Worm (Caenorhabditis elegans) whole organism, L3 larva: Measurements from ENCODE around the gene acbp-8.
"Not testable (repeated sequence)": the region's sequence is repeated elsewhere in the genome, so short reads cannot be mapped to it uniquely, and the experiment has no call there.

Source experiments
- R02D3.7 ChIP-seq: fragments of 150-350 bp; optimal IDR thresholded peaks from 2 replicates; lab custom pipeline; 2014; ENCODE audit warnings: missing biosample characterization, missing genetic modification characterization
- ZK546.5 ChIP-seq: sonication (generic microtip); optimal IDR thresholded peaks from 2 replicates; lab custom pipeline; 2017; ENCODE audit warnings: missing biosample characterization, missing genetic modification characterization
- ama-1 ChIP-seq: fragments of 150-350 bp; optimal IDR thresholded peaks from 2 replicates; lab custom pipeline; 2018
- ceh-16 ChIP-seq: sonication (generic microtip); optimal IDR thresholded peaks from 2 replicates; lab custom pipeline; 2017; ENCODE audit warnings: missing biosample characterization, missing genetic modification characterization
- ceh-28 ChIP-seq: fragments of 150-350 bp; optimal IDR thresholded peaks from 2 replicates; lab custom pipeline; 2014; ENCODE audit warnings: missing biosample characterization, missing genetic modification reagents, missing genetic modification characterization
- ceh-82 ChIP-seq: fragments of 150-350 bp; optimal IDR thresholded peaks from 2 replicates; lab custom pipeline; 2014; ENCODE audit warnings: missing biosample characterization, missing genetic modification characterization
- ceh-9 ChIP-seq: sonication (generic microtip); optimal IDR thresholded peaks from 2 replicates; lab custom pipeline; 2018; ENCODE audit warnings: missing biosample characterization, missing genetic modification characterization
- egl-27 ChIP-seq: sonication (generic microtip); optimal IDR thresholded peaks from 4 replicates; lab custom pipeline; 2017; ENCODE audit warnings: missing biosample characterization, missing genetic modification reagents, missing genetic modification characterization
- egl-5 ChIP-seq: fragments of 150-350 bp; optimal IDR thresholded peaks from 2 replicates; lab custom pipeline; 2017; ENCODE audit warnings: missing biosample characterization, missing genetic modification reagents, missing genetic modification characterization, inconsistent platforms
- elt-1 ChIP-seq: fragments of 150-350 bp; optimal IDR thresholded peaks from 2 replicates; lab custom pipeline; 2014; ENCODE audit warnings: missing biosample characterization, missing genetic modification characterization
- elt-2 ChIP-seq: sonication (generic microtip); optimal IDR thresholded peaks from 2 replicates; lab custom pipeline; 2016; ENCODE audit warnings: missing genetic modification reagents, mild to moderate bottlenecking, missing genetic modification characterization, missing compliant biosample characterization
- eor-1 ChIP-seq, 2 experiments: fragments of 150-350 bp; optimal IDR thresholded peaks; 2 replicates each; lab custom pipeline; 2014 to 2018; ENCODE audit warnings: missing biosample characterization in 2 of 2, missing genetic modification characterization in 2 of 2
- fkh-10 ChIP-seq: sonication (generic microtip); optimal IDR thresholded peaks from 2 replicates; lab custom pipeline; 2017; ENCODE audit warnings: missing biosample characterization, missing genetic modification reagents, missing genetic modification characterization
- fkh-2 ChIP-seq: fragments of 150-350 bp; optimal IDR thresholded peaks from 2 replicates; lab custom pipeline; 2014; ENCODE audit warnings: missing biosample characterization, missing genetic modification reagents, missing genetic modification characterization
- fos-1 ChIP-seq: fragments of 150-350 bp; optimal IDR thresholded peaks from 2 replicates; lab custom pipeline; 2014; ENCODE audit warnings: missing biosample characterization, missing genetic modification characterization
- hmg-11 ChIP-seq: sonication (generic microtip); optimal IDR thresholded peaks from 2 replicates; lab custom pipeline; 2016; ENCODE audit warnings: missing genetic modification characterization, missing compliant biosample characterization
- jun-1 ChIP-seq: fragments of 150-350 bp; optimal IDR thresholded peaks from 2 replicates; lab custom pipeline; 2014; ENCODE audit warnings: missing biosample characterization, missing genetic modification reagents, missing genetic modification characterization
- lin-15B ChIP-seq: fragments of 150-350 bp; optimal IDR thresholded peaks from 2 replicates; lab custom pipeline; 2014; ENCODE audit warnings: missing biosample characterization, missing genetic modification characterization
- mml-1 ChIP-seq: fragments of 150-350 bp; sonication (generic microtip); optimal IDR thresholded peaks from 3 replicates; lab custom pipeline; 2014; ENCODE audit warnings: missing biosample characterization, missing genetic modification characterization
- nfya-1 ChIP-seq: sonication (generic microtip); optimal IDR thresholded peaks from 2 replicates; lab custom pipeline; 2017; ENCODE audit warnings: missing genetic modification characterization, mild to moderate bottlenecking, missing compliant biosample characterization, antibody characterized with exemption, moderate library complexity; ENCODE audit not compliant: insufficient read depth
- nhr-11 ChIP-seq: fragments of 150-350 bp; optimal IDR thresholded peaks from 2 replicates; lab custom pipeline; 2014; ENCODE audit warnings: missing biosample characterization, missing genetic modification characterization
- nhr-12 ChIP-seq: fragments of 150-350 bp; optimal IDR thresholded peaks from 2 replicates; lab custom pipeline; 2014; ENCODE audit warnings: missing biosample characterization, missing genetic modification characterization
- nhr-23 ChIP-seq: fragments of 150-350 bp; optimal IDR thresholded peaks from 2 replicates; lab custom pipeline; 2014; ENCODE audit warnings: missing biosample characterization, missing genetic modification reagents, missing genetic modification characterization
- nhr-237 ChIP-seq: fragments of 150-350 bp; optimal IDR thresholded peaks from 2 replicates; lab custom pipeline; 2014; ENCODE audit warnings: missing biosample characterization, missing genetic modification characterization
- nhr-25 ChIP-seq: sonication (generic microtip); optimal IDR thresholded peaks from 2 replicates; lab custom pipeline; 2017; ENCODE audit warnings: missing biosample characterization, missing genetic modification characterization
- nhr-28 ChIP-seq: fragments of 150-350 bp; optimal IDR thresholded peaks from 2 replicates; lab custom pipeline; 2014; ENCODE audit warnings: missing biosample characterization, missing genetic modification characterization
- nhr-43 ChIP-seq: sonication (generic microtip); optimal IDR thresholded peaks from 2 replicates; lab custom pipeline; 2016; ENCODE audit warnings: mild to moderate bottlenecking, missing genetic modification characterization, missing compliant biosample characterization; ENCODE audit not compliant: poor library complexity, severe bottlenecking
- nhr-67 ChIP-seq: fragments of 150-350 bp; optimal IDR thresholded peaks from 2 replicates; lab custom pipeline; 2014; ENCODE audit warnings: missing biosample characterization, missing genetic modification characterization
- nhr-76 ChIP-seq: fragments of 150-350 bp; sonication (generic microtip); optimal IDR thresholded peaks from 5 replicates; lab custom pipeline; 2014; ENCODE audit warnings: missing biosample characterization, missing genetic modification characterization
- nhr-77 ChIP-seq: fragments of 150-350 bp; optimal IDR thresholded peaks from 2 replicates; lab custom pipeline; 2014; ENCODE audit warnings: missing biosample characterization, missing genetic modification characterization
- pqm-1 ChIP-seq: fragments of 150-350 bp; optimal IDR thresholded peaks from 2 replicates; lab custom pipeline; 2017; ENCODE audit warnings: missing biosample characterization, missing genetic modification characterization, inconsistent platforms
- snpc-4 ChIP-seq: fragments of 150-350 bp; optimal IDR thresholded peaks from 2 replicates; lab custom pipeline; 2014; ENCODE audit warnings: missing biosample characterization, missing genetic modification characterization
- tbx-2 ChIP-seq: sonication (generic microtip); optimal IDR thresholded peaks from 2 replicates; lab custom pipeline; 2016; ENCODE audit warnings: mild to moderate bottlenecking, missing genetic modification characterization, missing compliant biosample characterization
- unc-39 ChIP-seq: sonication (generic microtip); optimal IDR thresholded peaks from 4 replicates; lab custom pipeline; 2017; ENCODE audit warnings: missing biosample characterization, missing genetic modification characterization
- zag-1 ChIP-seq: fragments of 150-350 bp; optimal IDR thresholded peaks from 2 replicates; lab custom pipeline; 2014; ENCODE audit warnings: missing biosample characterization, missing genetic modification characterization
- ztf-11 ChIP-seq: fragments of 150-350 bp; optimal IDR thresholded peaks from 2 replicates; lab custom pipeline; 2014; ENCODE audit warnings: missing biosample characterization, missing genetic modification characterization
- ztf-4 ChIP-seq: fragments of 150-350 bp; optimal IDR thresholded peaks from 2 replicates; lab custom pipeline; 2014; ENCODE audit warnings: missing biosample characterization, missing genetic modification characterization

acbp-8 gene

DNA sequence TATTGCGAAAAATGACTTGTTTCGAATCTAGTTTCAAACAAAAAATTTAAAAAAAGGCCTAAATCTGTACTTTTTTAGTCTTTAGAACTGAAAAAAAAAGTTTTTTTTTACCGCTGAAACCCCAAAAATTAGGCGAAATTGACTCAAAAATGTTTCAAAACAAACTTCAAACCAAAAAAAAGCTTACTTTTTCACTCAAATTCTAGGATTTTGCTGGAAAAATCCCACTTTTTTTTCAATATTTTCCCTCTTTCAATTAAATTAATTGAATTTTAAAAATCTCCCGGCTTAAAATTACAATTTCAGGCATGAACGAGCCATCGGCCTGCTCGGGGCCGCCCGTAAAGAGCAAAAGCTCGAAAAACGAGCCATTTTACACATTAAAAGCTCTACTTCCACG is 31.1 kb upstream of the acbp-8 start, which contains the start of gene mdt-19:
Gene mdt-19 (plus strand): TSS at position 301 of the 400 bp plus-strand sequence.
- TF ChIP-seq ama-1: no peak
- TF ChIP-seq fkh-2: no peak
- no peak for TF ChIP-seq jun-1 (tag; lab: Kevin White, UChicago)
- no peak for TF ChIP-seq egl-27 (tag; lab: Kevin White, UChicago)
- no peak for TF ChIP-seq hmg-11 (tag; lab: Kevin White, UChicago)
- no peak for TF ChIP-seq R02D3.7 (tag; lab: Kevin White, UChicago)
- no peak for TF ChIP-seq egl-5 (tag; lab: Kevin White, UChicago)
- no peak for TF ChIP-seq mml-1
- no peak for TF ChIP-seq pqm-1 (tag; lab: Kevin White, UChicago)
- TF ChIP-seq ceh-82 (tag; lab: Kevin White, UChicago): no peak
- TF ChIP-seq ceh-9 (tag; lab: Kevin White, UChicago): no peak
- no peak for TF ChIP-seq nhr-28 (tag; lab: Kevin White, UChicago)
- no peak for TF ChIP-seq zag-1 (tag; lab: Kevin White, UChicago)
- no peak for TF ChIP-seq fos-1 (tag; lab: Kevin White, UChicago)
- TF ChIP-seq nhr-77 (tag; lab: Kevin White, UChicago): no peak

DNA sequence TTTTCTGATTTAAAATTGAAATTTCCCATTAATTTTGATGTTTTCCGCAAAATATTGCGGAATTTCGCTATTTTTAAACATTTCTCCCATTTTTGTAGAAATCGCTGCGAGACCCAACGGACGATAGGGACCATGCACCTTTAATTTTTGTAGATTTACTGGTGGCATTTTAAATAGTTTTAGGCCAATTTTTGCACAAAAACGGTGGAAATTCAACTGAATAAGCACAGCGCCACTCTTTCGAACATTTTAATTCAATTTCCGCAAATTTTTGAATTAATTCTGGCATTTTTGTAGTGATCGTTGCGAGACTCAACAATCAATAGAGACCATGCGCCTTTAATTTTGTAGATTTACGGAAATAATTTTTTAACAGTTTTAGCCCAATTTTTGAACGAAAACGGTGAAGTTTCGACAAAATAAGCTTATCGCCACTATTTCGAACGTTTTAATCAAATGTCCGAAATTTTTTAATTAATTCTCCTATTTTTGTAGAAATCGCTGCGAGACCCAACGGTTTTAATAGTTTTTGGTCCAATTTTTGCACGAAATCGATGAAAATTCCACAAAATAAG is 30.2 kb upstream of the acbp-8 start:
- TF ChIP-seq ama-1: no peak
- no peak for TF ChIP-seq ceh-28 (tag; lab: Kevin White, UChicago)
- no peak for TF ChIP-seq ceh-16
- TF ChIP-seq tbx-2 (tag; lab: Kevin White, UChicago): no peak
- TF ChIP-seq nhr-12: no peak
- no peak for TF ChIP-seq nhr-237
- TF ChIP-seq elt-2: no peak
- no peak for TF ChIP-seq elt-1
- TF ChIP-seq eor-1 (tag; optimal IDR thresholded peaks at IDR 0.05; lab: Kevin White, UChicago): no peak
- TF ChIP-seq nhr-25 (tag; lab: Kevin White, UChicago): no peak
- TF ChIP-seq nhr-28 (tag; lab: Kevin White, UChicago): no peak
- TF ChIP-seq nhr-67: no peak
- no peak for TF ChIP-seq egl-5 (tag; lab: Kevin White, UChicago)
- TF ChIP-seq pqm-1 (tag; lab: Kevin White, UChicago): no peak
- TF ChIP-seq fkh-10 (GFP tag; lab: Kevin White, UChicago): no peak
- no peak for TF ChIP-seq nhr-77 (tag; lab: Kevin White, UChicago)
- TF ChIP-seq ztf-11: no peak
- no peak for TF ChIP-seq nhr-23
- TF ChIP-seq snpc-4 (tag; lab: Kevin White, UChicago): no peak
- no peak for TF ChIP-seq lin-15B (tag; lab: Kevin White, UChicago)

DNA sequence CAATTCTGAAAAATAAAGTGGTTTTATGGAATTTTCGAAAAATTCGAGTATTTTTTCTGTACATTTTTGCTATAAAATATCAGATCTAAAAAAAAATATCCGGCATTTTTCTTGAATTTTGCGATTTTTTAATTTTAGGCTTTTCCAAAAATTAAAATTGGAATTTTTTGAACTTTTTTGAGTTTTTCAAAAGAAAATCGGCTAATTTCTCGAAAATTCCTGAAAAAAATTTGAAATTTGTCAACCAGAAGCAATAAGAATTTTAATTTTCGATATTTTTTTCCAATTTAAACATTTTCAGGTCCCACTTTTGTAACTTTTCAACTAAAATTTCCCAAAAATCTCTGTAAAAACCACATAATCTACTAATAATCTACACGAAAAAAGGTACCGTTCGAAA is 25.1 kb upstream of the acbp-8 start, which contains the start of gene Y71H2B.11:
Gene Y71H2B.11 (plus strand): TSS at position 301 of the 400 bp plus-strand sequence.
- TF ChIP-seq ceh-16 (no peak), nhr-28 (tag; lab: Kevin White, UChicago) (no peak), elt-1 (no peak), mml-1 (no peak), egl-27 (tag; lab: Kevin White, UChicago) (no peak), ceh-9 (tag; lab: Kevin White, UChicago) (no peak), nhr-76 (tag; lab: Kevin White, UChicago) (no peak), ZK546.5 (tag; lab: Kevin White, UChicago) (no peak), nhr-67 (no peak), unc-39 (tag; lab: Kevin White, UChicago) (no peak), nhr-11 (tag; lab: Kevin White, UChicago) (no peak), nhr-43 (tag; lab: Kevin White, UChicago) (no peak), nfya-1 (tag; lab: Kevin White, UChicago) (no peak)
- TF ChIP-seq, all 47 proteins: peak for 0

DNA sequence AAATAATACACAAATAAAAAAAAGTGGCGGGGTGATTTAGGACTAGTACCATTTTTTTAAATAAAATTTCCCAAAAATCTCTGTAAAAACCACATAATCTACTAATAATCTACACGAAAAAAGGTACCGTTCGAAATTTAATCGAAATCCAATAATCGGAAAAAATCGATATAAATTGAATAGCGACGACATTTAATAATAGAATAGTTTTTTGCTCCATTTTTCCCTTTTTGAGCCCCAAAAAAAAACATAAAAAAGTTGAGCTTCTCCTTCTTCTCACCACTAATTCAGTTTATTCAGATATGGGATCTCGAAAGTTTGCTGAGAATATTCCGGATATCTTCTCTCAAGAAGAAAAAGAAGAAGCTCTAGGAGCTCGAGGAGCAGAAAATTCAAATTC is 21.1 kb upstream of the acbp-8 start, which contains the start of gene Y71H2B.5:
Gene Y71H2B.5 (plus strand): TSS at position 301 of the 400 bp plus-strand sequence.
- TF ChIP-seq tbx-2 (tag; lab: Kevin White, UChicago); ztf-4; nhr-76 (tag; lab: Kevin White, UChicago): not testable (repeated sequence)
